Worm (Caenorhabditis elegans): ENCODE results near the gene K10H10.6.

Gene K10H10.6

ce11 chrII:14506245-14506644 lies 3.1 kb downstream of the K10H10.6 start, which contains the start of gene K10H10.12:
K10H10.12 (minus strand) TSS chrII:14506345.
- TF ChIP-seq unc-62 (GFP tag; optimal IDR thresholded peaks at IDR 0.05): no peak

- no peak for TF ChIP-seq unc-62 (GFP tag; optimal IDR thresholded peaks at IDR 0.05)
These were observed 4.5 kb downstream of the K10H10.6 start, which contains the start of the genes K10H10.7 and K10H10.10 for ce11 chrII:14507563-14507962. K10H10.7 (minus strand) TSS chrII:14507663. K10H10.10 (plus strand) TSS chrII:14507766.

- TF ChIP-seq unc-62 (GFP tag; optimal IDR thresholded peaks at IDR 0.05): no peak
These were observed 7.1 kb downstream of the K10H10.6 start for ce11 chrII:14510162-14510561.

ce11 chrII:14511189-14511588 lies 8.1 kb downstream of the K10H10.6 start, which contains the start of gene K10H10.13:
K10H10.13 (minus strand) TSS chrII:14511289.
- TF ChIP-seq unc-62 (GFP tag; optimal IDR thresholded peaks at IDR 0.05): no peak

- no peak for TF ChIP-seq unc-62 (GFP tag; optimal IDR thresholded peaks at IDR 0.05)
These were observed 11.9 kb downstream of the K10H10.6 start, which contains the start of gene K10H10.9 for ce11 chrII:14515017-14515416. K10H10.9 (minus strand) TSS chrII:14515117.

ce11 chrII:14522037-14522436 lies 18.9 kb downstream of the K10H10.6 start, which contains the start of gene btb-19:
btb-19 (minus strand) TSS chrII:14522137.
- no peak for TF ChIP-seq unc-62 (GFP tag; optimal IDR thresholded peaks at IDR 0.05)

- no peak for TF ChIP-seq unc-62 (GFP tag; optimal IDR thresholded peaks at IDR 0.05)
These were observed 20.0 kb downstream of the K10H10.6 start, which contains the start of gene btb-20 for ce11 chrII:14523070-14523572. btb-20 (minus strand) TSS chrII:14523522.

ce11 chrII:14523645-14524223 lies 20.6 kb downstream of the K10H10.6 start, which contains the start of gene pot-2:
pot-2 (plus strand) TSS chrII:14524173.
- no peak for TF ChIP-seq unc-62 (GFP tag; optimal IDR thresholded peaks at IDR 0.05)

ce11 chrII:14525013-14525412 lies 21.9 kb downstream of the K10H10.6 start, which contains the start of gene F57C2.4:
F57C2.4 (plus strand) TSS chrII:14525313.
- TF ChIP-seq unc-62 (GFP tag; optimal IDR thresholded peaks at IDR 0.05): no peak

ce11 chrII:14527104-14527503 lies 24.0 kb downstream of the K10H10.6 start:
- no peak for TF ChIP-seq unc-62 (GFP tag; optimal IDR thresholded peaks at IDR 0.05)

- TF ChIP-seq unc-62 (GFP tag; optimal IDR thresholded peaks at IDR 0.05): no peak
These were observed 25.2 kb downstream of the K10H10.6 start, which contains the start of the genes F57C2.5 and spat-1 for ce11 chrII:14528233-14528802. F57C2.5 (minus strand) TSS chrII:14528239. spat-1 (plus strand) TSS chrII:14528752.

ce11 chrII:14534000-14534399 lies 30.9 kb downstream of the K10H10.6 start, which contains the start of gene C04H5.1:
C04H5.1 (plus strand) TSS chrII:14534300.
- no peak for TF ChIP-seq unc-62 (GFP tag; optimal IDR thresholded peaks at IDR 0.05)

- no peak for TF ChIP-seq unc-62 (GFP tag; optimal IDR thresholded peaks at IDR 0.05)
These were observed 34.6 kb downstream of the K10H10.6 start, which contains the start of the genes clec-147 and C04H5.7 for ce11 chrII:14537728-14538127. clec-147 (minus strand) TSS chrII:14537828. C04H5.7 (plus strand) TSS chrII:14537946.

ce11 chrII:14540551-14540950 lies 37.5 kb downstream of the K10H10.6 start:
- TF ChIP-seq unc-62 (GFP tag; optimal IDR thresholded peaks at IDR 0.05): no peak

ce11 chrII:14548691-14549090 lies 45.6 kb downstream of the K10H10.6 start, which contains the start of gene gcy-29:
gcy-29 (minus strand) TSS chrII:14548791.
- no peak for TF ChIP-seq unc-62 (GFP tag; optimal IDR thresholded peaks at IDR 0.05)

- TF ChIP-seq unc-62 (GFP tag; optimal IDR thresholded peaks at IDR 0.05): no peak
These were observed 47.5 kb downstream of the K10H10.6 start, which contains the start of gene nlp-41 for ce11 chrII:14550613-14551012. nlp-41 (plus strand) TSS chrII:14550913.

Measured in whole organism, dauer.